Worm (Caenorhabditis elegans) whole organism, mixed stage, embryonic: ENCODE data around the gene tmd-2.

ENCODE experiments used
- elt-1 ChIP-seq: sonication (generic microtip); optimal IDR thresholded peaks from 2 replicates; lab custom pipeline; 2017; ENCODE audit warnings: missing genetic modification characterization, mild to moderate bottlenecking, missing compliant biosample characterization, antibody characterized with exemption, moderate library complexity, borderline replicate concordance; ENCODE audit not compliant: insufficient read depth
- unc-62 ChIP-seq: fragments of 150-350 bp; optimal IDR thresholded peaks from 2 replicates; lab custom pipeline; 2014; ENCODE audit warnings: missing biosample characterization, missing genetic modification reagents, missing genetic modification characterization
- ztf-11 ChIP-seq: fragments of 150-350 bp; optimal IDR thresholded peaks from 2 replicates; lab custom pipeline; 2014; ENCODE audit warnings: missing biosample characterization, missing genetic modification characterization

ce11 chrV:8384809-8385208 is 50.3 kb downstream of the tmd-2 start:
- TF ChIP-seq ztf-11 (tag; lab: Kevin White, UChicago): no peak
- no peak for TF ChIP-seq elt-1 (tag; lab: Kevin White, UChicago)
- TF ChIP-seq unc-62 (GFP tag; lab: Kevin White, UChicago): no peak
